Worm (Caenorhabditis elegans) whole organism, mixed stage, embryonic: Measurements from ENCODE around the gene F23H12.7.

Source experiments
- ham-2 ChIP-seq: fragments of 200-800 bp; sonication (Bioruptor generic); optimal IDR thresholded peaks from 2 replicates; lab custom pipeline; 2018; ENCODE audit warnings: mild to moderate bottlenecking, missing genetic modification characterization, missing compliant biosample characterization
- lsy-2 ChIP-seq: fragments of 150-350 bp; optimal IDR thresholded peaks from 2 replicates; lab custom pipeline; 2014; ENCODE audit warnings: missing biosample characterization, missing genetic modification characterization
- nhr-12 ChIP-seq: fragments of 150-350 bp; optimal IDR thresholded peaks from 2 replicates; lab custom pipeline; 2014; ENCODE audit warnings: missing biosample characterization, missing genetic modification characterization
- nhr-237 ChIP-seq: fragments of 150-350 bp; optimal IDR thresholded peaks from 2 replicates; lab custom pipeline; 2014; ENCODE audit warnings: missing biosample characterization, missing genetic modification characterization
- pha-4 ChIP-seq: fragments of 150-350 bp; optimal IDR thresholded peaks from 2 replicates; lab custom pipeline; 2018; ENCODE audit warnings: missing biosample characterization, missing genetic modification reagents, missing genetic modification characterization
- snpc-4 ChIP-seq: fragments of 150-350 bp; optimal IDR thresholded peaks from 2 replicates; lab custom pipeline; 2014; ENCODE audit warnings: missing biosample characterization, missing genetic modification characterization
- unc-62 ChIP-seq: fragments of 150-350 bp; optimal IDR thresholded peaks from 2 replicates; lab custom pipeline; 2014; ENCODE audit warnings: missing biosample characterization, missing genetic modification reagents, missing genetic modification characterization

DNA sequence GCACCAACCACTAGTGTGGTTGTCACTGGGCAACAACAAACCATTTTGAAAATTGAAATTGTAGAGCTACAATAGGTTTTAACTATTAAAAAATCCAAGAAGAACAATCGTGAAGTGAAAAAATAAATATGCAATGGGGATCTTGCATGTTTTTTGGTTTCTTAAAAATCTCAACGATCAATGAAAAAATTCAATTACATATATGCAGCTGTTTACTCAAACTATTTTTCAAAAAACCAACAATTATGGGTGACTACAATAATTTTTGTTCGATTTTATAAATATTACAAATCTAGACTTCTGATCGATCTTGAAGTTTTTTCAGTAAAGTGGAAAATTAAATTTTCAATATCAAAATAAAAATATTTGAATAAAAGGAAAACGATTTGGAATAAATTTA, 37.0 kb downstream of the F23H12.7 start, which contains the start of gene cdr-4:
- TF ChIP-seq ham-2 (GFP tag; lab: Kevin White, UChicago), result no peak
- TF ChIP-seq nhr-237 (tag; lab: Kevin White, UChicago), result no peak
- TF ChIP-seq snpc-4 (tag; lab: Kevin White, UChicago), result no peak
- no peak for TF ChIP-seq unc-62 (GFP tag; lab: Kevin White, UChicago)
- TF ChIP-seq pha-4 (tag; lab: Kevin White, UChicago), result no peak
- no peak for TF ChIP-seq lsy-2 (tag; lab: Kevin White, UChicago)
- no peak for TF ChIP-seq nhr-12 (tag; lab: Kevin White, UChicago)
